Fruit fly (Drosophila melanogaster) whole organism, embryonic: ENCODE measurements around the gene CG34461.

ENCODE experiments used
- Asciz ChIP-seq: fragments of 200-800 bp; sonication (Bioruptor generic); optimal IDR thresholded peaks from 2 replicates; lab custom pipeline; 2017; ENCODE audit warnings: missing biosample characterization, mild to moderate bottlenecking, missing genetic modification characterization, missing genetic modification reagents
- Atf-2 ChIP-seq: fragments of 200-800 bp; sonication (Bioruptor generic); optimal IDR thresholded peaks from 2 replicates; lab custom pipeline; 2016; ENCODE audit warnings: missing biosample characterization, missing genetic modification characterization
- Bgb ChIP-seq: fragments of 200-800 bp; sonication (Bioruptor generic); IDR thresholded peaks from 2 replicates; pipeline ENCODE4 v1.3.6; 2022; ENCODE audit warnings: missing biosample characterization, missing genetic modification characterization; ENCODE audit not compliant: partially characterized antibody
- CG11695 ChIP-seq: fragments of 200-800 bp; sonication (Bioruptor generic); IDR thresholded peaks from 3 replicates; pipeline ENCODE4 v1.3.6; 2022; ENCODE audit warnings: missing biosample characterization, missing genetic modification characterization
- CG12236 ChIP-seq: fragments of 200-800 bp; sonication (Bioruptor generic); optimal IDR thresholded peaks from 2 replicates; lab custom pipeline; 2016; ENCODE audit warnings: missing biosample characterization, missing genetic modification characterization
- CG12659 ChIP-seq: fragments of 200-800 bp; sonication (Bioruptor generic); optimal IDR thresholded peaks from 3 replicates; lab custom pipeline; 2017; ENCODE audit warnings: mild to moderate bottlenecking, missing biosample characterization, missing genetic modification reagents, missing genetic modification characterization
- CG13123 ChIP-seq: fragments of 200-800 bp; sonication (Bioruptor generic); optimal IDR thresholded peaks from 2 replicates; lab custom pipeline; 2016; ENCODE audit warnings: missing biosample characterization, missing genetic modification characterization
- CG15073 ChIP-seq: fragments of 200-800 bp; sonication (Bioruptor generic); optimal IDR thresholded peaks from 2 replicates; lab custom pipeline; 2016; ENCODE audit warnings: missing biosample characterization, missing genetic modification characterization
- CG15269 ChIP-seq: fragments of 200-800 bp; sonication (Bioruptor generic); optimal IDR thresholded peaks from 2 replicates; lab custom pipeline; 2018; ENCODE audit warnings: missing biosample characterization, mild to moderate bottlenecking, missing genetic modification characterization, moderate library complexity
- CG15514 ChIP-seq: fragments of 200-800 bp; sonication (Bioruptor generic); optimal IDR thresholded peaks from 3 replicates; lab custom pipeline; 2017; ENCODE audit warnings: missing biosample characterization, missing genetic modification characterization, mild to moderate bottlenecking, moderate library complexity, missing genetic modification reagents
- CG1602 ChIP-seq: fragments of 200-800 bp; sonication (Bioruptor generic); optimal IDR thresholded peaks from 3 replicates; lab custom pipeline; 2016; ENCODE audit warnings: missing biosample characterization, missing genetic modification characterization
- CG1832 ChIP-seq: fragments of 200-800 bp; sonication (Bioruptor generic); optimal IDR thresholded peaks from 2 replicates; lab custom pipeline; 2017; ENCODE audit warnings: missing biosample characterization, mild to moderate bottlenecking, missing genetic modification characterization, inconsistent platforms
- CG2129 ChIP-seq: fragments of 200-800 bp; sonication (Bioruptor generic); IDR thresholded peaks from 2 replicates; pipeline ENCODE4 v1.3.6; 2022; ENCODE audit warnings: missing biosample characterization, missing genetic modification characterization; ENCODE audit not compliant: partially characterized antibody
- CG3407 ChIP-seq: fragments of 200-800 bp; sonication (Bioruptor generic); optimal IDR thresholded peaks from 2 replicates; lab custom pipeline; 2018; ENCODE audit warnings: missing biosample characterization, mild to moderate bottlenecking, missing genetic modification characterization
- CG3995 ChIP-seq: fragments of 200-800 bp; sonication (Bioruptor generic); optimal IDR thresholded peaks from 3 replicates; lab custom pipeline; 2016; ENCODE audit warnings: missing biosample characterization, missing genetic modification characterization
- CG4854 ChIP-seq: fragments of 200-800 bp; sonication (Bioruptor generic); optimal IDR thresholded peaks from 2 replicates; lab custom pipeline; 2016; ENCODE audit warnings: missing biosample characterization, missing genetic modification characterization, inconsistent platforms
- CG6791 ChIP-seq: fragments of 200-800 bp; sonication (Bioruptor generic); IDR thresholded peaks from 3 replicates; pipeline ENCODE4 v1.3.6; 2022; ENCODE audit warnings: missing biosample characterization, missing genetic modification characterization; ENCODE audit not compliant: partially characterized antibody
- CG9797 ChIP-seq: fragments of 200-800 bp; sonication (Bioruptor generic); optimal IDR thresholded peaks from 3 replicates; lab custom pipeline; 2018; ENCODE audit warnings: missing biosample characterization, mild to moderate bottlenecking, missing genetic modification characterization
- CHES-1-like ChIP-seq: fragments of 200-800 bp; sonication (Bioruptor generic); optimal IDR thresholded peaks from 2 replicates; lab custom pipeline; 2016; ENCODE audit warnings: missing biosample characterization, missing genetic modification characterization
- Camta ChIP-seq: fragments of 200-800 bp; sonication (Bioruptor generic); optimal IDR thresholded peaks from 2 replicates; lab custom pipeline; 2016; ENCODE audit warnings: missing biosample characterization, missing genetic modification characterization
- Deaf1 ChIP-seq: fragments of 200-800 bp; optimal IDR thresholded peaks from 3 replicates; lab custom pipeline; 2019; ENCODE audit warnings: missing biosample characterization, mild to moderate bottlenecking, missing genetic modification characterization, moderate library complexity
- E2f2 ChIP-seq: fragments of 200-800 bp; sonication (Bioruptor generic); IDR thresholded peaks from 2 replicates; pipeline ENCODE4 v1.3.6; 2022; ENCODE audit warnings: missing biosample characterization, missing genetic modification characterization
- Eip74EF ChIP-seq, 2 experiments: fragments of 200-800 bp in 1 of 2; fragments of >200 bp in 1 of 2; sonication (Bioruptor generic) in 1 of 2; optimal IDR thresholded peaks; 2 replicates each; lab custom pipeline; 2017 to 2019; ENCODE audit warnings: missing biosample characterization in 2 of 2, missing genetic modification characterization in 2 of 2, mild to moderate bottlenecking in 1 of 2, moderate library complexity in 1 of 2
- Elba2 ChIP-seq: fragments of 200-800 bp; sonication (Bioruptor generic); optimal IDR thresholded peaks from 3 replicates; lab custom pipeline; 2016; ENCODE audit warnings: missing biosample characterization, missing genetic modification characterization
- Fer2 ChIP-seq: fragments of 200-800 bp; sonication (Bioruptor generic); optimal IDR thresholded peaks from 2 replicates; lab custom pipeline; 2018; ENCODE audit warnings: missing biosample characterization, mild to moderate bottlenecking, missing genetic modification characterization, moderate library complexity
- HHEX ChIP-seq: fragments of 200-800 bp; sonication (Bioruptor generic); optimal IDR thresholded peaks from 3 replicates; lab custom pipeline; 2017; ENCODE audit warnings: missing biosample characterization, mild to moderate bottlenecking, missing genetic modification characterization, missing genetic modification reagents
- HLHmδ ChIP-seq: fragments of 200-800 bp; sonication (Bioruptor generic); optimal IDR thresholded peaks from 2 replicates; lab custom pipeline; 2018; ENCODE audit warnings: missing biosample characterization, mild to moderate bottlenecking, missing genetic modification characterization, moderate library complexity
- MBD-R2 ChIP-seq: fragments of 200-800 bp; sonication (Bioruptor generic); IDR thresholded peaks from 2 replicates; pipeline ENCODE4 v1.3.6; 2022; ENCODE audit warnings: missing biosample characterization, missing genetic modification characterization
- Mrtf ChIP-seq: fragments of 200-800 bp; sonication (Bioruptor generic); IDR thresholded peaks from 3 replicates; pipeline ENCODE4 v1.3.6; 2022; ENCODE audit warnings: missing biosample characterization, missing genetic modification characterization
- NfI ChIP-seq: fragments of 200-800 bp; sonication (Bioruptor generic); optimal IDR thresholded peaks from 3 replicates; lab custom pipeline; 2018; ENCODE audit warnings: missing biosample characterization, mild to moderate bottlenecking, missing genetic modification characterization, moderate library complexity
- Oli ChIP-seq: fragments of 200-800 bp; sonication (Bioruptor generic); optimal IDR thresholded peaks from 2 replicates; lab custom pipeline; 2018; ENCODE audit warnings: missing biosample characterization, mild to moderate bottlenecking, missing genetic modification characterization, moderate library complexity
- Sin3A ChIP-seq: fragments of >200 bp; optimal IDR thresholded peaks from 2 replicates; lab custom pipeline; 2018
- Ssrp ChIP-seq: fragments of 200-800 bp; sonication (Bioruptor generic); optimal IDR thresholded peaks from 2 replicates; lab custom pipeline; 2018; ENCODE audit warnings: missing biosample characterization, mild to moderate bottlenecking, missing genetic modification characterization, moderate library complexity
- Xrp1 ChIP-seq: fragments of 200-800 bp; sonication (Bioruptor generic); IDR thresholded peaks from 2 replicates; pipeline ENCODE4 v1.3.6; 2022; ENCODE audit warnings: missing biosample characterization, missing genetic modification characterization
- bigmax ChIP-seq: fragments of 200-800 bp; sonication (Bioruptor generic); optimal IDR thresholded peaks from 2 replicates; lab custom pipeline; 2018; ENCODE audit warnings: missing biosample characterization, mild to moderate bottlenecking, missing genetic modification characterization
- br ChIP-seq: fragments of >200 bp; optimal IDR thresholded peaks from 2 replicates; lab custom pipeline; 2017
- cg ChIP-seq: fragments of 200-800 bp; sonication (Bioruptor generic); optimal IDR thresholded peaks from 3 replicates; lab custom pipeline; 2019; ENCODE audit warnings: missing biosample characterization, mild to moderate bottlenecking, missing genetic modification characterization, moderate library complexity
- chm ChIP-seq: fragments of 200-800 bp; sonication (Bioruptor generic); IDR thresholded peaks from 2 replicates; pipeline ENCODE4 v1.3.6; 2022; ENCODE audit warnings: missing biosample characterization, missing genetic modification characterization
- gt ChIP-seq: fragments of 200-800 bp; sonication (Bioruptor generic); IDR thresholded peaks from 2 replicates; pipeline ENCODE4 v1.3.6; 2022; ENCODE audit warnings: missing biosample characterization, missing genetic modification characterization
- hb ChIP-seq: fragments of 200-800 bp; sonication (Bioruptor generic); IDR thresholded peaks from 3 replicates; pipeline ENCODE4 v1.3.6; 2022; ENCODE audit warnings: missing biosample characterization, missing genetic modification characterization; ENCODE audit not compliant: partially characterized antibody
- lbe ChIP-seq: fragments of 200-800 bp; sonication (Bioruptor generic); optimal IDR thresholded peaks from 2 replicates; lab custom pipeline; 2016; ENCODE audit warnings: missing biosample characterization, mild to moderate bottlenecking, missing genetic modification characterization
- luna ChIP-seq: fragments of 200-800 bp; sonication (Bioruptor generic); optimal IDR thresholded peaks from 2 replicates; lab custom pipeline; 2016; ENCODE audit warnings: missing biosample characterization, missing genetic modification characterization
- onecut ChIP-seq: fragments of 200-800 bp; sonication (Bioruptor generic); IDR thresholded peaks from 2 replicates; pipeline ENCODE4 v1.3.6; 2022; ENCODE audit warnings: missing biosample characterization, missing genetic modification characterization
- pita ChIP-seq: fragments of 200-800 bp; sonication (Bioruptor generic); optimal IDR thresholded peaks from 2 replicates; lab custom pipeline; 2017; ENCODE audit warnings: missing biosample characterization, mild to moderate bottlenecking, missing genetic modification characterization
- salm ChIP-seq: fragments of 200-800 bp; sonication (Bioruptor generic); optimal IDR thresholded peaks from 2 replicates; lab custom pipeline; 2018; ENCODE audit warnings: missing biosample characterization, mild to moderate bottlenecking, missing genetic modification characterization
- sob ChIP-seq: fragments of 200-800 bp; sonication (Bioruptor generic); IDR thresholded peaks from 2 replicates; pipeline ENCODE4 v1.3.6; 2022; ENCODE audit warnings: missing biosample characterization, missing genetic modification characterization
- ssp ChIP-seq: fragments of 200-800 bp; sonication (Bioruptor generic); IDR thresholded peaks from 2 replicates; pipeline ENCODE4 v1.3.6; 2022; ENCODE audit warnings: missing biosample characterization, missing genetic modification characterization
- tio ChIP-seq: fragments of 200-800 bp; sonication (Bioruptor generic); optimal IDR thresholded peaks from 2 replicates; lab custom pipeline; 2017; ENCODE audit warnings: missing biosample characterization, missing genetic modification characterization, inconsistent platforms
- trem ChIP-seq: fragments of 200-800 bp; optimal IDR thresholded peaks from 3 replicates; lab custom pipeline; 2019; ENCODE audit warnings: missing biosample characterization, mild to moderate bottlenecking, missing genetic modification characterization, moderate library complexity

CG34461 gene

dm6 chr3L:8289336-8290258 lies 36.1 kb upstream of the CG34461 start, which contains the start of gene cert (continued):
- TF ChIP-seq CG1832 (GFP tag; lab: Kevin White, UChicago) (no peak), CG15073 (GFP tag; lab: Kevin White, UChicago) (no peak), CG15269 (tag; lab: Kevin White, UChicago) (no peak), HHEX (GFP tag; lab: Kevin White, UChicago) (no peak), salm (tag; lab: Kevin White, UChicago) (no peak), sob (GFP tag; lab: Robert Waterston, UW) (no peak), MBD-R2 (GFP tag; lab: Robert Waterston, UW) (peak; percentile 71), Ssrp (tag; lab: Kevin White, UChicago) (no peak), lbe (GFP tag; lab: Kevin White, UChicago) (peak; percentile 61), Bgb (GFP tag; lab: Robert Waterston, UW) (peak; percentile 90), luna (GFP tag; lab: Kevin White, UChicago) (no peak), gt (no peak), br (lab: Kevin White, UChicago) (no peak), Atf-2 (GFP tag; lab: Kevin White, UChicago) (no peak), CG3995 (GFP tag; lab: Kevin White, UChicago) (peak; percentile 37), CG13123 (no peak), CG12236 (no peak), Mrtf (GFP tag; lab: Robert Waterston, UW) (no peak), Oli (no peak), HLHmδ (GFP tag; lab: Kevin White, UChicago) (no peak), Deaf1 (tag; lab: Kevin White, UChicago) (peak; percentile 12), CG15514 (GFP tag; lab: Kevin White, UChicago) (peak; percentile 72), pita (GFP tag; lab: Kevin White, UChicago) (no peak), E2f2 (peak; percentile 92), CG4854 (peak; percentile 31), chm (GFP tag; lab: Robert Waterston, UW) (0 out of 2 replicates have a peak, but pooled peaks have one; percentile 14), CG9797 (GFP tag; lab: Kevin White, UChicago) (peak; percentile 17), CG6791 (GFP tag; lab: Robert Waterston, UW) (peak; percentile 89), Elba2 (GFP tag; lab: Kevin White, UChicago) (no peak), Fer2 (no peak), Eip74EF (GFP tag; optimal IDR thresholded peaks at IDR 0.05; lab: Kevin White, UChicago) (peak in 1 of 2 experiments; percentile 20), ssp (GFP tag; lab: Robert Waterston, UW) (no peak), onecut (GFP tag; lab: Robert Waterston, UW) (no peak), CG11695 (GFP tag; lab: Robert Waterston, UW) (0 out of 3 replicates have a peak, but pooled peaks have one; percentile 40), cg (GFP tag; lab: Kevin White, UChicago) (no peak), bigmax (no peak), tio (GFP tag; lab: Kevin White, UChicago) (no peak), trem (tag; lab: Kevin White, UChicago) (peak; percentile 60), CG12659 (GFP tag; lab: Kevin White, UChicago) (peak; percentile 69), CG1602 (no peak), NfI (no peak), CHES-1-like (GFP tag; lab: Kevin White, UChicago) (peak; percentile 42), Asciz (no peak), CG2129 (GFP tag; lab: Robert Waterston, UW) (peak; percentile 76), Camta (GFP tag; lab: Kevin White, UChicago) (no peak), hb (GFP tag; lab: Robert Waterston, UW) (peak; percentile 86), Sin3A (lab: Kevin White, UChicago) (peak; percentile 94), CG3407 (GFP tag; lab: Kevin White, UChicago) (no peak), Xrp1 (GFP tag; lab: Robert Waterston, UW) (0 out of 2 replicates have a peak, but pooled peaks have one; percentile 14)
